Worm (Caenorhabditis elegans) whole organism, late embryonic: ENCODE data around the gene ceh-13.
A peak's percentile ranks its signal among the peaks of the same experiment; 100 is the strongest.

Experiments
- C38D4.7 ChIP-seq: fragments of 200-800 bp; sonication (Bioruptor generic); optimal IDR thresholded peaks from 2 replicates; lab custom pipeline; 2018; ENCODE audit warnings: mild to moderate bottlenecking, missing genetic modification characterization, moderate library complexity, missing compliant biosample characterization
- F13H6.1 ChIP-seq: sonication (generic microtip); optimal IDR thresholded peaks from 2 replicates; lab custom pipeline; 2016; ENCODE audit warnings: missing genetic modification characterization, missing compliant biosample characterization
- K02D7.2 ChIP-seq: sonication (generic microtip); optimal IDR thresholded peaks from 2 replicates; lab custom pipeline; 2017; ENCODE audit warnings: mild to moderate bottlenecking, missing genetic modification characterization, missing compliant biosample characterization
- K09A11.1 ChIP-seq: sonication (generic microtip); optimal IDR thresholded peaks from 2 replicates; lab custom pipeline; 2017; ENCODE audit warnings: antibody characterized with exemption, mild to moderate bottlenecking, missing genetic modification characterization, missing compliant biosample characterization; ENCODE audit not compliant: insufficient read depth
- Y22D7AL.16 ChIP-seq: sonication (generic microtip); optimal IDR thresholded peaks from 2 replicates; lab custom pipeline; 2016; ENCODE audit warnings: missing genetic modification characterization, missing compliant biosample characterization
- ceh-18 ChIP-seq: sonication (generic microtip); optimal IDR thresholded peaks from 2 replicates; lab custom pipeline; 2016; ENCODE audit warnings: missing genetic modification characterization, missing compliant biosample characterization
- ceh-19 ChIP-seq: fragments of 200-800 bp; sonication (Bioruptor generic); optimal IDR thresholded peaks from 2 replicates; lab custom pipeline; 2018; ENCODE audit warnings: mild to moderate bottlenecking, missing genetic modification characterization, missing compliant biosample characterization
- ceh-31 ChIP-seq: sonication (generic microtip); optimal IDR thresholded peaks from 2 replicates; lab custom pipeline; 2016; ENCODE audit warnings: missing genetic modification characterization, missing compliant biosample characterization
- ceh-34 ChIP-seq: sonication (generic microtip); optimal IDR thresholded peaks from 2 replicates; lab custom pipeline; 2016; ENCODE audit warnings: mild to moderate bottlenecking, missing genetic modification characterization, missing compliant biosample characterization
- ceh-45 ChIP-seq: fragments of 200-800 bp; sonication (Bioruptor generic); IDR thresholded peaks from 2 replicates; pipeline ENCODE4 v1.3.6; 2022; ENCODE audit warnings: missing genetic modification reagents, missing genetic modification characterization, missing compliant biosample characterization
- ceh-48 ChIP-seq: sonication (generic microtip); optimal IDR thresholded peaks from 2 replicates; lab custom pipeline; 2016; ENCODE audit warnings: missing genetic modification characterization, inconsistent platforms, missing compliant biosample characterization
- ceh-9 ChIP-seq: sonication (generic microtip); optimal IDR thresholded peaks from 2 replicates; lab custom pipeline; 2016; ENCODE audit warnings: mild to moderate bottlenecking, missing genetic modification characterization, inconsistent platforms, missing compliant biosample characterization
- che-1 ChIP-seq: sonication (generic microtip); optimal IDR thresholded peaks from 2 replicates; lab custom pipeline; 2016; ENCODE audit warnings: mild to moderate bottlenecking, missing genetic modification characterization, missing compliant biosample characterization
- dmd-4 ChIP-seq: sonication (generic microtip); optimal IDR thresholded peaks from 2 replicates; lab custom pipeline; 2016; ENCODE audit warnings: borderline replicate concordance, missing genetic modification characterization, missing compliant biosample characterization
- dve-1 ChIP-seq: sonication (generic microtip); optimal IDR thresholded peaks from 2 replicates; lab custom pipeline; 2017; ENCODE audit warnings: antibody characterized with exemption, mild to moderate bottlenecking, missing genetic modification characterization, missing compliant biosample characterization
- elt-2 ChIP-seq: sonication (generic microtip); optimal IDR thresholded peaks from 2 replicates; lab custom pipeline; 2016; ENCODE audit warnings: missing genetic modification reagents, missing genetic modification characterization, missing compliant biosample characterization
- eyg-1 ChIP-seq: sonication (generic microtip); optimal IDR thresholded peaks from 2 replicates; lab custom pipeline; 2016; ENCODE audit warnings: missing genotype, missing genetic modification characterization, missing compliant biosample characterization
- fax-1 ChIP-seq: sonication (generic microtip); optimal IDR thresholded peaks from 2 replicates; lab custom pipeline; 2016; ENCODE audit warnings: missing genotype, missing genetic modification characterization, missing compliant biosample characterization
- fkh-10 ChIP-seq: fragments of 150-350 bp; optimal IDR thresholded peaks from 2 replicates; lab custom pipeline; 2014; ENCODE audit warnings: missing biosample characterization, missing genetic modification reagents, missing genetic modification characterization
- gmeb-2 ChIP-seq: sonication (generic microtip); optimal IDR thresholded peaks from 2 replicates; lab custom pipeline; 2016; ENCODE audit warnings: missing genetic modification characterization, inconsistent platforms, missing compliant biosample characterization
- hlh-30 ChIP-seq: sonication (generic microtip); optimal IDR thresholded peaks from 2 replicates; lab custom pipeline; 2017; ENCODE audit warnings: antibody characterized with exemption, missing genetic modification characterization, missing compliant biosample characterization; ENCODE audit not compliant: insufficient read depth
- hlh-6 ChIP-seq: sonication (generic microtip); optimal IDR thresholded peaks from 2 replicates; lab custom pipeline; 2016; ENCODE audit warnings: missing genotype, missing genetic modification characterization, missing compliant biosample characterization
- madf-2 ChIP-seq: sonication (generic microtip); optimal IDR thresholded peaks from 2 replicates; lab custom pipeline; 2017; ENCODE audit warnings: missing genetic modification characterization, missing compliant biosample characterization
- nfya-1 ChIP-seq: sonication (generic microtip); optimal IDR thresholded peaks from 2 replicates; lab custom pipeline; 2017; ENCODE audit warnings: missing genetic modification characterization, mild to moderate bottlenecking, missing compliant biosample characterization, antibody characterized with exemption, moderate library complexity
- nhr-11 ChIP-seq: fragments of 150-350 bp; optimal IDR thresholded peaks from 2 replicates; lab custom pipeline; 2014; ENCODE audit warnings: missing biosample characterization, missing genetic modification characterization
- npax-4 ChIP-seq: sonication (generic microtip); optimal IDR thresholded peaks from 2 replicates; lab custom pipeline; 2016; ENCODE audit warnings: missing genetic modification characterization, missing compliant biosample characterization
- odd-2 ChIP-seq: sonication (generic microtip); optimal IDR thresholded peaks from 2 replicates; lab custom pipeline; 2017; ENCODE audit warnings: antibody characterized with exemption, mild to moderate bottlenecking, missing genetic modification characterization, missing compliant biosample characterization
- pat-9 ChIP-seq: fragments of 200-800 bp; sonication (Bioruptor generic); optimal IDR thresholded peaks from 2 replicates; lab custom pipeline; 2018; ENCODE audit warnings: mild to moderate bottlenecking, missing genetic modification characterization, moderate library complexity, missing compliant biosample characterization
- pax-1 ChIP-seq: fragments of 150-350 bp; optimal IDR thresholded peaks from 2 replicates; lab custom pipeline; 2014; ENCODE audit warnings: missing biosample characterization, missing genetic modification characterization
- pha-4 ChIP-seq: fragments of 150-350 bp; optimal IDR thresholded peaks from 2 replicates; lab custom pipeline; 2018; ENCODE audit warnings: missing biosample characterization, missing genetic modification reagents, missing genetic modification characterization
- pqm-1 ChIP-seq: sonication (generic microtip); optimal IDR thresholded peaks from 2 replicates; lab custom pipeline; 2016; ENCODE audit warnings: missing genetic modification characterization, missing compliant biosample characterization
- rnt-1 ChIP-seq: sonication (generic microtip); optimal IDR thresholded peaks from 2 replicates; lab custom pipeline; 2016; ENCODE audit warnings: missing genetic modification characterization, missing compliant biosample characterization
- sdc-2 ChIP-seq: sonication (generic microtip); optimal IDR thresholded peaks from 2 replicates; lab custom pipeline; 2016; ENCODE audit warnings: missing genotype, missing genetic modification characterization, missing compliant biosample characterization
- sox-4 ChIP-seq: sonication (generic microtip); optimal IDR thresholded peaks from 2 replicates; lab custom pipeline; 2017; ENCODE audit warnings: mild to moderate bottlenecking, missing genetic modification characterization, inconsistent platforms, missing compliant biosample characterization
- syd-9 ChIP-seq: sonication (generic microtip); optimal IDR thresholded peaks from 2 replicates; lab custom pipeline; 2016; ENCODE audit warnings: mild to moderate bottlenecking, missing genetic modification characterization, moderate library complexity, missing compliant biosample characterization
- tbx-2 ChIP-seq: sonication (generic microtip); optimal IDR thresholded peaks from 2 replicates; lab custom pipeline; 2016; ENCODE audit warnings: missing genetic modification characterization, missing compliant biosample characterization
- tbx-7 ChIP-seq: sonication (generic microtip); optimal IDR thresholded peaks from 2 replicates; lab custom pipeline; 2016; ENCODE audit warnings: missing genotype, missing genetic modification characterization, missing compliant biosample characterization
- ttx-3 ChIP-seq: sonication (generic microtip); optimal IDR thresholded peaks from 2 replicates; lab custom pipeline; 2016; ENCODE audit warnings: missing genetic modification reagents, missing genetic modification characterization, missing compliant biosample characterization
- unc-3 ChIP-seq, 2 experiments: fragments of 200-800 bp in 1 of 2; sonication (Bioruptor generic) in 1 of 2; sonication (generic microtip) in 1 of 2; conservative IDR thresholded peaks in 1 of 2; optimal IDR thresholded peaks in 1 of 2; 2 replicates each; pipeline versions ENCODE4 v1.3.6 to Lab custom; 2016 to 2022; ENCODE audit warnings: missing compliant biosample characterization in 2 of 2, missing genetic modification characterization in 2 of 2, missing genetic modification reagents in 1 of 2
- unc-42 ChIP-seq: sonication (generic microtip); optimal IDR thresholded peaks from 2 replicates; lab custom pipeline; 2016; ENCODE audit warnings: missing genotype, missing genetic modification characterization, missing compliant biosample characterization

The ceh-13 gene

ce11 chrIII:7571726-7572125, 16.3 kb downstream of the ceh-13 start:
- TF ChIP-seq ceh-45 (no peak), nhr-11 (tag; lab: Kevin White, UChicago) (no peak)

ce11 chrIII:7572781-7573400, 17.4 kb downstream of the ceh-13 start, which contains the start of the genes rpl-9 and lpd-7:
Gene rpl-9, minus strand, starts transcription at chrIII:7572831.
Gene lpd-7, plus strand, starts transcription at chrIII:7573350.
- TF ChIP-seq ceh-18 (tag; lab: Kevin White, UChicago): peak; percentile 54
- TF ChIP-seq eyg-1 (tag; lab: Kevin White, UChicago): no peak
- TF ChIP-seq hlh-6 (tag; lab: Kevin White, UChicago): no peak
- no peak for TF ChIP-seq ceh-9 (tag; lab: Kevin White, UChicago)
- TF ChIP-seq C38D4.7: no peak
- no peak for TF ChIP-seq sdc-2 (tag; lab: Kevin White, UChicago)
- no peak for TF ChIP-seq ttx-3
- TF ChIP-seq pat-9 (tag; lab: Kevin White, UChicago): no peak
- TF ChIP-seq dmd-4: no peak
- no peak for TF ChIP-seq fax-1
- no peak for TF ChIP-seq odd-2 (tag; lab: Kevin White, UChicago)
- TF ChIP-seq unc-42: peak; percentile 21
- TF ChIP-seq madf-2: no peak
- TF ChIP-seq tbx-2 (tag; lab: Kevin White, UChicago): peak; percentile 42
- no peak for TF ChIP-seq ceh-48
- TF ChIP-seq ceh-45: no peak
- no peak for TF ChIP-seq syd-9
- peak; percentile 24 for TF ChIP-seq rnt-1
- TF ChIP-seq fkh-10: no peak
- no peak for TF ChIP-seq unc-3 (GFP tag; conservative IDR thresholded peaks at IDR 0.05; lab: Robert Waterston, UW)
- TF ChIP-seq unc-3 (tag; optimal IDR thresholded peaks at IDR 0.05; lab: Kevin White, UChicago): peak; percentile 26
- TF ChIP-seq elt-2: peak; percentile 43
- TF ChIP-seq ceh-19 (GFP tag; lab: Kevin White, UChicago): no peak
- peak; percentile 80 for TF ChIP-seq nfya-1 (tag; lab: Kevin White, UChicago)
- TF ChIP-seq dve-1 (tag; lab: Kevin White, UChicago): peak; percentile 46
- peak; percentile 46 for TF ChIP-seq pax-1
- no peak for TF ChIP-seq che-1
- TF ChIP-seq ceh-34 (tag; lab: Kevin White, UChicago): peak; percentile 59
- TF ChIP-seq sox-4: no peak
- no peak for TF ChIP-seq K09A11.1 (tag; lab: Kevin White, UChicago)
- TF ChIP-seq F13H6.1 (tag; lab: Kevin White, UChicago): peak; percentile 1
- peak; percentile 61 for TF ChIP-seq ceh-31

- no peak for TF ChIP-seq tbx-7 (tag; lab: Kevin White, UChicago)
Measured at ce11 chrIII:7579324-7579723, 23.9 kb downstream of the ceh-13 start, which contains the start of gene mfsd-6. Gene mfsd-6, minus strand, starts transcription at chrIII:7579411.

- TF ChIP-seq ceh-19 (GFP tag; lab: Kevin White, UChicago): peak; percentile 39
- TF ChIP-seq nfya-1 (tag; lab: Kevin White, UChicago): peak; percentile 27
- no peak for TF ChIP-seq hlh-30
- TF ChIP-seq ceh-31: peak; percentile 47
- TF ChIP-seq pqm-1: no peak
Measured at ce11 chrIII:7580586-7580985, 25.1 kb downstream of the ceh-13 start.

- TF ChIP-seq C38D4.7 (no peak), dmd-4 (no peak), gmeb-2 (no peak), madf-2 (no peak), npax-4 (tag; lab: Kevin White, UChicago) (no peak), pha-4 (tag; lab: Kevin White, UChicago) (no peak), fkh-10 (no peak), Y22D7AL.16 (tag; lab: Kevin White, UChicago) (no peak), K02D7.2 (no peak)
- TF ChIP-seq, all 69 proteins: peak for 0
Measured at ce11 chrIII:7582885-7583284, 27.4 kb downstream of the ceh-13 start, which contains the start of gene R13A5.10. Gene R13A5.10, minus strand, starts transcription at chrIII:7582985.
